Fruit fly (Drosophila melanogaster): ENCODE measurements around the gene CG32500.

The CG32500 gene

dm6 chrX:21631452-21631851 lies 7.9 kb upstream of the CG32500 start (continued):
- TF ChIP-seq stc (GFP tag; IDR thresholded peaks at IDR 0.05), result no peak
- peak; percentile 56 for TF ChIP-seq Abd-B (GFP tag; optimal IDR thresholded peaks at IDR 0.05)
- no peak for TF ChIP-seq Rx (GFP tag; IDR thresholded peaks at IDR 0.05)
- no peak for TF ChIP-seq wdn (GFP tag; IDR thresholded peaks at IDR 0.05)
- peak; percentile 70 for TF ChIP-seq NC2β (GFP tag; optimal IDR thresholded peaks at IDR 0.05)
- TF ChIP-seq pfk (GFP tag; optimal IDR thresholded peaks at IDR 0.05), result peak; percentile 5
- TF ChIP-seq MBD-R2 (GFP tag; IDR thresholded peaks at IDR 0.05), result peak; percentile 40; the same call in 1 of the 2 replicates
- TF ChIP-seq CG9876 (GFP tag; optimal IDR thresholded peaks at IDR 0.05), result no peak
- no peak for TF ChIP-seq Hmx (GFP tag; optimal IDR thresholded peaks at IDR 0.05)
- no peak for TF ChIP-seq lov (optimal IDR thresholded peaks at IDR 0.05)
- TF ChIP-seq lov (GFP tag; IDR thresholded peaks at IDR 0.05), result no peak
- peak; percentile 67 for TF ChIP-seq CG7556 (GFP tag; optimal IDR thresholded peaks at IDR 0.05)
- TF ChIP-seq gem (tag; optimal IDR thresholded peaks at IDR 0.05), result peak; percentile 86
- no peak for TF ChIP-seq crol (GFP tag; IDR thresholded peaks at IDR 0.05)
- no peak for TF ChIP-seq CG10321 (GFP tag; IDR thresholded peaks at IDR 0.05)
- TF ChIP-seq Poxn (GFP tag; IDR thresholded peaks at IDR 0.05), result no peak
- peak; percentile 67 for TF ChIP-seq Asciz (GFP tag; optimal IDR thresholded peaks at IDR 0.05)
- peak; percentile 79 for TF ChIP-seq phol (tag; optimal IDR thresholded peaks at IDR 0.05)
- no peak for TF ChIP-seq vfl (GFP tag; optimal IDR thresholded peaks at IDR 0.05)
- peak; percentile 13 for TF ChIP-seq CTCF (GFP tag; optimal IDR thresholded peaks at IDR 0.05)
- no peak; the same call in 1 of the 2 replicates for TF ChIP-seq slbo (GFP tag; IDR thresholded peaks at IDR 0.05)
- peak; percentile 57 for TF ChIP-seq CG18764 (GFP tag; optimal IDR thresholded peaks at IDR 0.05)
- peak; percentile 9 for TF ChIP-seq ac (GFP tag; optimal IDR thresholded peaks at IDR 0.05)
- TF ChIP-seq eyg (GFP tag; optimal IDR thresholded peaks at IDR 0.05), result peak; percentile 37
- no peak for TF ChIP-seq CG17912 (GFP tag; optimal IDR thresholded peaks at IDR 0.05)
- peak; percentile 44 for TF ChIP-seq CG16815 (GFP tag; optimal IDR thresholded peaks at IDR 0.05)
- TF ChIP-seq nom (GFP tag; optimal IDR thresholded peaks at IDR 0.05), result peak; percentile 62
- TF ChIP-seq gcm2 (GFP tag; optimal IDR thresholded peaks at IDR 0.05), result no peak
- no peak; the same call in 1 of the 2 replicates for TF ChIP-seq CG9932 (GFP tag; IDR thresholded peaks at IDR 0.05)
- no peak for TF ChIP-seq Atf6 (GFP tag; IDR thresholded peaks at IDR 0.05)
- TF ChIP-seq CG1832 (GFP tag; optimal IDR thresholded peaks at IDR 0.05), result no peak
- TF ChIP-seq CG2875 (GFP tag; optimal IDR thresholded peaks at IDR 0.05), result peak; percentile 73
- TF ChIP-seq chinmo (GFP tag; IDR thresholded peaks at IDR 0.05; ENCODE audit: partially characterized antibody), result no peak
- no peak for TF ChIP-seq NK7.1 (GFP tag; optimal IDR thresholded peaks at IDR 0.05)
- TF ChIP-seq Hmr (GFP tag; optimal IDR thresholded peaks at IDR 0.05), result peak; percentile 52
- peak; percentile 16 for TF ChIP-seq Sry-δ (GFP tag; optimal IDR thresholded peaks at IDR 0.05)
- TF ChIP-seq lab (GFP tag; optimal IDR thresholded peaks at IDR 0.05), result peak; percentile 69
- TF ChIP-seq yki (optimal IDR thresholded peaks at IDR 0.05), result no peak
- TF ChIP-seq Fer3 (tag; optimal IDR thresholded peaks at IDR 0.05), result peak; percentile 62
- peak; percentile 85 for TF ChIP-seq nmo (GFP tag; optimal IDR thresholded peaks at IDR 0.05)
- TF ChIP-seq jumu (GFP tag; optimal IDR thresholded peaks at IDR 0.05), result peak; percentile 26
- TF ChIP-seq fd96Cb (tag; optimal IDR thresholded peaks at IDR 0.05), result peak; percentile 79
- TF ChIP-seq CG10267 (tag; optimal IDR thresholded peaks at IDR 0.05), result peak; percentile 77
- TF ChIP-seq hkb (optimal IDR thresholded peaks at IDR 0.05), result no peak
- peak; percentile 76; the same call in 1 of the 2 replicates for TF ChIP-seq hkb (GFP tag; IDR thresholded peaks at IDR 0.05)
- peak; percentile 44 for TF ChIP-seq CG17186 (GFP tag; optimal IDR thresholded peaks at IDR 0.05)
- TF ChIP-seq CG16779 (GFP tag; IDR thresholded peaks at IDR 0.05), result no peak
- TF ChIP-seq CG11695 (GFP tag; IDR thresholded peaks at IDR 0.05), result no peak
- peak; percentile 63 for TF ChIP-seq CG11093 (GFP tag; IDR thresholded peaks at IDR 0.05)
- TF ChIP-seq zen2 (GFP tag; IDR thresholded peaks at IDR 0.05; ENCODE audit: partially characterized antibody), result no peak
- TF ChIP-seq salm (tag; optimal IDR thresholded peaks at IDR 0.05), result peak; percentile 67
- peak; percentile 54 for TF ChIP-seq mam (GFP tag; optimal IDR thresholded peaks at IDR 0.05)
- TF ChIP-seq Ets65A (GFP tag), result peak; percentile 95

Measured in whole organism, embryonic.